Worm (Caenorhabditis elegans): Measurements from ENCODE around the gene Y65A5A.24.

The Y65A5A.24 gene

DNA sequence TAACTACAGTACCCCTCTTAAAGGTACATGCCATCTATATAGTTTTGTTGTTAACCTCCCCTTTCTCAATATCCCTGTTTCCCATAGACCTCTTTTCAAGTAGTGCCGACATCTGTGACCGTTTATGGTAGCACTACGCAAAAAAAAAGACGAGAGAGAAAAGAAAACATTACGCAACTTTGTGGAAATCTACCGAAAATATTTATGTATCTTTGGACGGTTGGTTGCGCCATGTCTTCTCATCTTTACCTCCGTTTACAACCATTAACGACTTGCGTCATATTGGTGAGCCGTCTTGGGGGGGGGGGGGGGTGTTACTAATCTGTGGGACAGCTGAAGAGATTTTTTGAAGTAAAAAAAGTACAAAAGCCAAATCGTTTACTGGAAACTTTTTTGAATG is 2.3 kb upstream of the Y65A5A.24 start:
- TF ChIP-seq nhr-179 (tag; optimal IDR thresholded peaks at IDR 0.05) = no peak
- TF ChIP-seq unc-62 (GFP tag; optimal IDR thresholded peaks at IDR 0.05) = no peak
- no peak for TF ChIP-seq Y67H2A.10 (GFP tag; conservative IDR thresholded peaks at IDR 0.05)
- no peak for TF ChIP-seq fkh-3 (tag; optimal IDR thresholded peaks at IDR 0.05)
- no peak for TF ChIP-seq nhr-90 (tag; optimal IDR thresholded peaks at IDR 0.05)
- no peak for TF ChIP-seq D2030.7 (GFP tag; IDR thresholded peaks at IDR 0.05)
- no peak for TF ChIP-seq efl-1 (GFP tag; optimal IDR thresholded peaks at IDR 0.05)
- TF ChIP-seq C17E4.6 (GFP tag; IDR thresholded peaks at IDR 0.05) = no peak
- TF ChIP-seq ztf-26 (tag; optimal IDR thresholded peaks at IDR 0.05) = no peak
- no peak for TF ChIP-seq tlf-1 (GFP tag; optimal IDR thresholded peaks at IDR 0.05)
- TF ChIP-seq nfyb-1 (GFP tag; IDR thresholded peaks at IDR 0.05) = no peak
- no peak for TF ChIP-seq nhr-120 (GFP tag; IDR thresholded peaks at IDR 0.05)

- no peak for TF ChIP-seq nhr-90 (tag; optimal IDR thresholded peaks at IDR 0.05)
- peak; percentile 93 for TF ChIP-seq unc-62 (GFP tag; optimal IDR thresholded peaks at IDR 0.05)
Observed at ce11 chrIV:16396651-16397050, 2.9 kb downstream of the Y65A5A.24 start.

DNA sequence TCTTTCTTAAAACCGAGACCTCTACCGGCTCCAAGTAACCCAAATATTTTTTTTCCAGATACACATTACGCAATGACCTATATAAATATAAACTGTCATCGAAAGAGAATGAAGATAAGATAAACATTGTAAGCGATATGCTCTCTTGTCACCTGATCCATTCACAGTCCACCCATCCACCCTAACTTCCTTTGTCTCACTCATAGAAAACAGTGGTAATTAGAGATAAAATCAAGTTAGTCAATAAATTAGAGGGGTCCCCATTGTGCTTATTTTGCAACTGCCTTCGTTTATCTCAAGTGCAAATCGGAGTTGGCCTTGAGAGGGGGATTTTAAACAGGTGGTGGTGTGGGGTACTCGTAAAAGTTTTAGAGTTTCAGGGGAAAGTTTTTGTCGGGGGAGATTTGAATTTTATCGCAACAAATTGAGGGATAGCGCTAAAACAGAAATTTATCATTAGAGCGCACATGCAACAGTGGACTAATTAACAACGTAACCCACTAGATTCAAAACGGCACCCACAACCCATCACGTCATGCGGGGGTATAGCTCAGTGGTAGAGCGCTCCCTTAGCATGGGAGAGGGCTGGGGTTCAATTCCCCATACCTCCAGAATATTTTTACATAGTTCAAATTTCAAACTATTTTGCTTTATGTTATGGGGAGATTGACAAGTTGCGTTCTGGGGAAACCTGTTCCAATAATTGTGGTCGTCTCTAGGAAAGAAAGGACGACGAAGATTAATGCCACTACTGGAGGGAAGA is 4.3 kb downstream of the Y65A5A.24 start:
- no peak for TF ChIP-seq snpc-1.1 (tag; optimal IDR thresholded peaks at IDR 0.05; ENCODE audit: insufficient read depth)
- no peak for TF ChIP-seq nhr-80 (tag; optimal IDR thresholded peaks at IDR 0.05)
- no peak for TF ChIP-seq ets-4 (GFP tag; optimal IDR thresholded peaks at IDR 0.05)
- no peak for TF ChIP-seq hlh-26 (GFP tag; conservative IDR thresholded peaks at IDR 0.05)
- TF ChIP-seq attf-6 (GFP tag; IDR thresholded peaks at IDR 0.05) = peak; percentile 96
- TF ChIP-seq somi-1 (GFP tag; optimal IDR thresholded peaks at IDR 0.05) = no peak
- TF ChIP-seq athp-1 (tag; optimal IDR thresholded peaks at IDR 0.05) = peak; percentile 59
- TF ChIP-seq egl-44 (GFP tag; IDR thresholded peaks at IDR 0.05) = no peak
- TF ChIP-seq T26A5.8 (tag; optimal IDR thresholded peaks at IDR 0.05) = no peak
- TF ChIP-seq F10E7.11 (tag; optimal IDR thresholded peaks at IDR 0.05) = no peak
- peak in 1 of 3 experiments; percentile 43 for TF ChIP-seq lin-35 (GFP tag; optimal IDR thresholded peaks at IDR 0.05)
- no peak for TF ChIP-seq akir-1 (GFP tag; optimal IDR thresholded peaks at IDR 0.05)
- TF ChIP-seq ama-1 (optimal IDR thresholded peaks at IDR 0.05) = no peak
- TF ChIP-seq ama-1 (GFP tag; optimal IDR thresholded peaks at IDR 0.05) = peak; percentile 50 to 56
- TF ChIP-seq ZK185.1 (tag; optimal IDR thresholded peaks at IDR 0.05; ENCODE audit: poor library complexity, severe bottlenecking) = peak; percentile 52
- TF ChIP-seq B0035.1 (tag; optimal IDR thresholded peaks at IDR 0.05) = no peak
- no peak for TF ChIP-seq F55B11.4 (tag; optimal IDR thresholded peaks at IDR 0.05; ENCODE audit: borderline replicate concordance, insufficient read depth)
- peak; percentile 90 for TF ChIP-seq mcd-1 (GFP tag; IDR thresholded peaks at IDR 0.05)
- peak; percentile 85 for TF ChIP-seq die-1 (tag; optimal IDR thresholded peaks at IDR 0.05)
- no peak for TF ChIP-seq ztf-3 (GFP tag; optimal IDR thresholded peaks at IDR 0.05)
- no peak for TF ChIP-seq pha-4 (tag; optimal IDR thresholded peaks at IDR 0.05)
- TF ChIP-seq lsl-1 (GFP tag; optimal IDR thresholded peaks at IDR 0.05) = peak; percentile 31
- peak; percentile 35 for TF ChIP-seq nhr-179 (tag; optimal IDR thresholded peaks at IDR 0.05)
- TF ChIP-seq Y67H2A.10 (GFP tag; conservative IDR thresholded peaks at IDR 0.05) = no peak
- peak; percentile 63 for TF ChIP-seq mes-4 (tag; optimal IDR thresholded peaks at IDR 0.05)
- 0 out of 2 replicates have a peak, but pooled peaks have one; percentile 30 for TF ChIP-seq ceh-91 (GFP tag; IDR thresholded peaks at IDR 0.05)
- no peak for TF ChIP-seq unc-62 (GFP tag; optimal IDR thresholded peaks at IDR 0.05)
- peak; percentile 44 for TF ChIP-seq attf-5 (GFP tag; optimal IDR thresholded peaks at IDR 0.05)
- TF ChIP-seq ztf-6 (GFP tag; IDR thresholded peaks at IDR 0.05) = no peak
- TF ChIP-seq bed-1 (GFP tag; IDR thresholded peaks at IDR 0.05) = no peak
- 0 out of 2 replicates have a peak, but pooled peaks have one; percentile 18 for TF ChIP-seq egl-18 (GFP tag; IDR thresholded peaks at IDR 0.05)
- TF ChIP-seq C17E4.6 (GFP tag; IDR thresholded peaks at IDR 0.05) = no peak
- no peak for TF ChIP-seq nfya-2 (GFP tag; IDR thresholded peaks at IDR 0.05)
- TF ChIP-seq zfh-2 (GFP tag; conservative IDR thresholded peaks at IDR 0.05) = no peak
- TF ChIP-seq tbx-9 (tag; optimal IDR thresholded peaks at IDR 0.05; ENCODE audit: borderline replicate concordance) = no peak
- peak; percentile 56; the same call in 1 of the 2 replicates for TF ChIP-seq hmg-20 (GFP tag; IDR thresholded peaks at IDR 0.05)
- TF ChIP-seq efl-1 (GFP tag; optimal IDR thresholded peaks at IDR 0.05) = peak; percentile 14
